Worm (Caenorhabditis elegans) whole organism, L1 larva: ENCODE results near the gene R02E12.5.

Experiments used
- C34B4.2 ChIP-seq: sonication (generic microtip); optimal IDR thresholded peaks from 2 replicates; lab custom pipeline; 2017; ENCODE audit warnings: mild to moderate bottlenecking, missing genetic modification characterization, missing compliant biosample characterization
- alr-1 ChIP-seq: fragments of 200-800 bp; sonication (Bioruptor generic); optimal IDR thresholded peaks from 2 replicates; lab custom pipeline; 2018; ENCODE audit warnings: borderline replicate concordance, mild to moderate bottlenecking, missing genetic modification characterization, missing compliant biosample characterization
- aly-2 ChIP-seq: fragments of 150-350 bp; optimal IDR thresholded peaks from 2 replicates; lab custom pipeline; 2014; ENCODE audit warnings: missing biosample characterization, missing genetic modification characterization
- ama-1 ChIP-seq: fragments of 150-350 bp; optimal IDR thresholded peaks from 2 replicates; lab custom pipeline; 2014
- egl-27 ChIP-seq, 2 experiments: fragments of 150-350 bp in 1 of 2; sonication (generic microtip); optimal IDR thresholded peaks; 3 replicates each; lab custom pipeline; 2017 to 2018; ENCODE audit warnings: missing biosample characterization in 2 of 2, missing genetic modification characterization in 2 of 2, missing genetic modification reagents in 2 of 2
- fkh-10 ChIP-seq: sonication (generic microtip); optimal IDR thresholded peaks from 2 replicates; lab custom pipeline; 2017; ENCODE audit warnings: missing biosample characterization, missing genetic modification reagents, missing genetic modification characterization
- fkh-8 ChIP-seq: sonication (generic microtip); optimal IDR thresholded peaks from 2 replicates; lab custom pipeline; 2016; ENCODE audit warnings: mild to moderate bottlenecking, missing genetic modification characterization, missing compliant biosample characterization
- fos-1 ChIP-seq: fragments of 150-350 bp; optimal IDR thresholded peaks from 2 replicates; lab custom pipeline; 2014; ENCODE audit warnings: missing biosample characterization, missing genetic modification characterization
- nhr-11 ChIP-seq: fragments of 150-350 bp; optimal IDR thresholded peaks from 2 replicates; lab custom pipeline; 2014; ENCODE audit warnings: missing biosample characterization, missing genetic modification characterization
- nhr-77 ChIP-seq: fragments of 150-350 bp; optimal IDR thresholded peaks from 2 replicates; lab custom pipeline; 2014; ENCODE audit warnings: missing biosample characterization, missing genetic modification characterization
- rnt-1 ChIP-seq: sonication (generic microtip); optimal IDR thresholded peaks from 2 replicates; lab custom pipeline; 2016; ENCODE audit warnings: mild to moderate bottlenecking, missing genetic modification characterization, moderate library complexity, missing compliant biosample characterization
- snpc-4 ChIP-seq: fragments of 150-350 bp; optimal IDR thresholded peaks from 2 replicates; lab custom pipeline; 2014; ENCODE audit warnings: missing biosample characterization, missing genetic modification characterization
- unc-30 ChIP-seq: sonication (generic microtip); optimal IDR thresholded peaks from 2 replicates; lab custom pipeline; 2017; ENCODE audit warnings: missing biosample characterization, missing genetic modification characterization

- no peak for TF ChIP-seq egl-27 (tag; optimal IDR thresholded peaks at IDR 0.05; lab: Kevin White, UChicago)
- TF ChIP-seq snpc-4 (tag; lab: Kevin White, UChicago): no peak
- no peak for TF ChIP-seq nhr-77 (tag; lab: Kevin White, UChicago)
- no peak for TF ChIP-seq fkh-10 (GFP tag; lab: Kevin White, UChicago)
- no peak for TF ChIP-seq fkh-8
- TF ChIP-seq rnt-1 (tag; lab: Kevin White, UChicago): peak; percentile 66
- TF ChIP-seq nhr-11 (tag; lab: Kevin White, UChicago): no peak
- no peak for TF ChIP-seq fos-1 (tag; lab: Kevin White, UChicago)
- TF ChIP-seq aly-2 (tag; lab: Kevin White, UChicago): no peak
- TF ChIP-seq alr-1: no peak
- TF ChIP-seq unc-30 (tag; lab: Kevin White, UChicago): no peak
- no peak for TF ChIP-seq ama-1
- TF ChIP-seq C34B4.2 (tag; lab: Kevin White, UChicago): no peak
Measured at ce11 chrX:3969353-3969752, 27.8 kb upstream of the R02E12.5 start.
